Worm (Caenorhabditis elegans) whole organism, young adult: ENCODE results near the gene arrd-6.

Experiments
- B0019.2 ChIP-seq: fragments of 200-800 bp; sonication (Bioruptor generic); conservative IDR thresholded peaks from 2 replicates; pipeline ENCODE4 v1.3.6; 2022; ENCODE audit warnings: missing genetic modification reagents, missing genetic modification characterization, missing compliant biosample characterization
- B0035.1 ChIP-seq: sonication (generic microtip); optimal IDR thresholded peaks from 2 replicates; lab custom pipeline; 2016; ENCODE audit warnings: missing genetic modification characterization, mild to moderate bottlenecking, missing compliant biosample characterization, missing genotype, missing genetic modification reagents
- D2030.7 ChIP-seq: fragments of 200-800 bp; sonication (Bioruptor generic); IDR thresholded peaks from 2 replicates; pipeline ENCODE4 v1.3.6; 2022; ENCODE audit warnings: missing genetic modification reagents, missing genetic modification characterization, missing compliant biosample characterization
- F10E7.11 ChIP-seq: sonication (generic microtip); optimal IDR thresholded peaks from 2 replicates; lab custom pipeline; 2017; ENCODE audit warnings: mild to moderate bottlenecking, missing genetic modification characterization, moderate library complexity, missing compliant biosample characterization
- F22D6.2 ChIP-seq: sonication (generic microtip); optimal IDR thresholded peaks from 2 replicates; lab custom pipeline; 2016; ENCODE audit warnings: mild to moderate bottlenecking, missing genetic modification characterization, missing compliant biosample characterization
- F52B5.7 ChIP-seq: sonication (generic microtip); optimal IDR thresholded peaks from 2 replicates; lab custom pipeline; 2016; ENCODE audit warnings: mild to moderate bottlenecking, missing genetic modification characterization, missing compliant biosample characterization
- F57C9.4 ChIP-seq: sonication (generic microtip); optimal IDR thresholded peaks from 2 replicates; lab custom pipeline; 2017; ENCODE audit warnings: mild to moderate bottlenecking, missing genetic modification characterization, missing compliant biosample characterization
- Y56A3A.18 ChIP-seq: fragments of 200-800 bp; sonication (Bioruptor generic); IDR thresholded peaks from 2 replicates; pipeline ENCODE4 v1.3.6; 2022; ENCODE audit warnings: missing genetic modification reagents, missing genetic modification characterization, missing compliant biosample characterization
- Y79H2A.3 ChIP-seq: fragments of 200-800 bp; sonication (Bioruptor generic); conservative IDR thresholded peaks from 2 replicates; pipeline ENCODE4 v1.3.6; 2022; ENCODE audit warnings: missing genetic modification reagents, missing genetic modification characterization, missing compliant biosample characterization
- akir-1 ChIP-seq: fragments of 200-800 bp; sonication (Bioruptor generic); optimal IDR thresholded peaks from 2 replicates; lab custom pipeline; 2018; ENCODE audit warnings: mild to moderate bottlenecking, missing genetic modification characterization, moderate library complexity, missing compliant biosample characterization
- aptf-2 ChIP-seq: fragments of 200-800 bp; sonication (Bioruptor generic); conservative IDR thresholded peaks from 2 replicates; pipeline ENCODE4 v1.3.6; 2022; ENCODE audit warnings: missing genetic modification reagents, missing genetic modification characterization, missing compliant biosample characterization
- aptf-3 ChIP-seq: fragments of 200-800 bp; sonication (Bioruptor generic); IDR thresholded peaks from 2 replicates; pipeline ENCODE4 v1.3.6; 2022; ENCODE audit warnings: missing genetic modification characterization, missing compliant biosample characterization
- atf-7 ChIP-seq: sonication (generic microtip); optimal IDR thresholded peaks from 2 replicates; lab custom pipeline; 2017; ENCODE audit warnings: mild to moderate bottlenecking, missing genetic modification characterization, missing compliant biosample characterization
- attf-5 ChIP-seq: fragments of 200-800 bp; sonication (Bioruptor generic); optimal IDR thresholded peaks from 2 replicates; lab custom pipeline; 2018; ENCODE audit warnings: mild to moderate bottlenecking, missing genetic modification characterization, missing compliant biosample characterization
- attf-6 ChIP-seq: fragments of 200-800 bp; sonication (Bioruptor generic); IDR thresholded peaks from 2 replicates; pipeline ENCODE4 v1.3.6; 2022; ENCODE audit warnings: missing genetic modification reagents, missing genetic modification characterization, missing compliant biosample characterization
- bed-2 ChIP-seq: fragments of 200-800 bp; sonication (Bioruptor generic); IDR thresholded peaks from 2 replicates; pipeline ENCODE4 v1.3.6; 2022; ENCODE audit warnings: missing genetic modification reagents, missing genetic modification characterization, missing compliant biosample characterization
- ccch-3 ChIP-seq: fragments of 200-800 bp; sonication (Bioruptor generic); optimal IDR thresholded peaks from 2 replicates; lab custom pipeline; 2018; ENCODE audit warnings: mild to moderate bottlenecking, missing genetic modification characterization, missing compliant biosample characterization
- cebp-1 ChIP-seq, 2 experiments: fragments of 200-800 bp in 1 of 2; sonication (Bioruptor generic) in 1 of 2; sonication (generic microtip) in 1 of 2; IDR thresholded peaks in 1 of 2; optimal IDR thresholded peaks in 1 of 2; 2 replicates each; pipeline versions ENCODE4 v1.3.6 to Lab custom; 2017 to 2022; ENCODE audit warnings: missing compliant biosample characterization in 2 of 2, missing genetic modification characterization in 2 of 2, mild to moderate bottlenecking in 1 of 2, missing genetic modification reagents in 1 of 2, moderate library complexity in 1 of 2
- ceh-27 ChIP-seq: fragments of 200-800 bp; sonication (Bioruptor generic); optimal IDR thresholded peaks from 2 replicates; lab custom pipeline; 2018; ENCODE audit warnings: mild to moderate bottlenecking, missing genetic modification characterization, moderate library complexity, missing compliant biosample characterization
- ceh-91 ChIP-seq: fragments of 200-800 bp; sonication (Bioruptor generic); IDR thresholded peaks from 2 replicates; pipeline ENCODE4 v1.3.6; 2022; ENCODE audit warnings: missing genetic modification reagents, missing genetic modification characterization, missing compliant biosample characterization
- chd-7 ChIP-seq: sonication (generic microtip); optimal IDR thresholded peaks from 2 replicates; lab custom pipeline; 2016; ENCODE audit warnings: mild to moderate bottlenecking, missing genetic modification characterization, moderate library complexity, missing compliant biosample characterization
- die-1 ChIP-seq: sonication (generic microtip); optimal IDR thresholded peaks from 2 replicates; lab custom pipeline; 2016; ENCODE audit warnings: missing genotype, mild to moderate bottlenecking, missing genetic modification characterization, missing compliant biosample characterization
- egl-44 ChIP-seq: fragments of 200-800 bp; sonication (Bioruptor generic); IDR thresholded peaks from 2 replicates; pipeline ENCODE4 v1.3.6; 2022; ENCODE audit warnings: missing genetic modification reagents, missing genetic modification characterization, missing compliant biosample characterization
- egrh-3 ChIP-seq: fragments of 200-800 bp; sonication (Bioruptor generic); IDR thresholded peaks from 2 replicates; pipeline ENCODE4 v1.3.6; 2022; ENCODE audit warnings: missing genetic modification reagents, missing genetic modification characterization, missing compliant biosample characterization
- fkh-3 ChIP-seq: sonication (generic microtip); optimal IDR thresholded peaks from 2 replicates; lab custom pipeline; 2016; ENCODE audit warnings: mild to moderate bottlenecking, missing genetic modification characterization, missing compliant biosample characterization
- gei-17 ChIP-seq: fragments of 200-800 bp; sonication (Bioruptor generic); optimal IDR thresholded peaks from 2 replicates; lab custom pipeline; 2018; ENCODE audit warnings: mild to moderate bottlenecking, missing genetic modification characterization, missing compliant biosample characterization
- hlh-26 ChIP-seq: fragments of 200-800 bp; sonication (Bioruptor generic); conservative IDR thresholded peaks from 2 replicates; pipeline ENCODE4 v1.3.6; 2022; ENCODE audit warnings: missing genetic modification reagents, missing genetic modification characterization, missing compliant biosample characterization
- lag-1 ChIP-seq: fragments of 200-800 bp; sonication (Bioruptor generic); IDR thresholded peaks from 2 replicates; pipeline ENCODE4 v1.3.6; 2022; ENCODE audit warnings: missing genetic modification reagents, missing genetic modification characterization, missing compliant biosample characterization
- lsy-27 ChIP-seq: sonication (generic microtip); optimal IDR thresholded peaks from 2 replicates; lab custom pipeline; 2017; ENCODE audit warnings: missing genetic modification characterization, mild to moderate bottlenecking, missing compliant biosample characterization, antibody characterized with exemption, missing genotype, borderline replicate concordance; ENCODE audit not compliant: insufficient read depth
- madf-10 ChIP-seq: sonication (generic microtip); optimal IDR thresholded peaks from 2 replicates; lab custom pipeline; 2016; ENCODE audit warnings: mild to moderate bottlenecking, missing genetic modification characterization, missing compliant biosample characterization
- madf-8 ChIP-seq: fragments of 200-800 bp; sonication (Bioruptor generic); conservative IDR thresholded peaks from 2 replicates; pipeline ENCODE4 v1.3.6; 2022; ENCODE audit warnings: missing genetic modification reagents, missing genetic modification characterization, missing compliant biosample characterization
- mcd-1 ChIP-seq: fragments of 200-800 bp; sonication (Bioruptor generic); IDR thresholded peaks from 2 replicates; pipeline ENCODE4 v1.3.6; 2022; ENCODE audit warnings: missing genetic modification reagents, missing genetic modification characterization, missing compliant biosample characterization
- mes-4 ChIP-seq: sonication (generic microtip); optimal IDR thresholded peaks from 2 replicates; lab custom pipeline; 2016; ENCODE audit warnings: missing genotype, missing genetic modification characterization, missing compliant biosample characterization
- nfya-1 ChIP-seq: sonication (generic microtip); optimal IDR thresholded peaks from 2 replicates; lab custom pipeline; 2017; ENCODE audit warnings: antibody characterized with exemption, missing compliant biosample characterization, missing genetic modification characterization, borderline replicate concordance; ENCODE audit not compliant: insufficient read depth
- nfyb-1 ChIP-seq: fragments of 200-800 bp; sonication (Bioruptor generic); IDR thresholded peaks from 2 replicates; pipeline ENCODE4 v1.3.6; 2022; ENCODE audit warnings: missing genetic modification reagents, missing genetic modification characterization, missing compliant biosample characterization
- nhr-179 ChIP-seq: sonication (generic microtip); optimal IDR thresholded peaks from 2 replicates; lab custom pipeline; 2016; ENCODE audit warnings: mild to moderate bottlenecking, missing genetic modification characterization, missing compliant biosample characterization
- nhr-27 ChIP-seq: fragments of 200-800 bp; sonication (Bioruptor generic); optimal IDR thresholded peaks from 2 replicates; lab custom pipeline; 2018; ENCODE audit warnings: mild to moderate bottlenecking, missing genetic modification characterization, moderate library complexity, missing compliant biosample characterization
- nhr-90 ChIP-seq: sonication (generic microtip); optimal IDR thresholded peaks from 2 replicates; lab custom pipeline; 2016; ENCODE audit warnings: missing genotype, mild to moderate bottlenecking, missing genetic modification characterization, missing compliant biosample characterization
- pha-4 ChIP-seq: fragments of 150-350 bp; sonication (generic microtip); optimal IDR thresholded peaks from 2 replicates; lab custom pipeline; 2014; ENCODE audit warnings: missing biosample characterization, missing genetic modification reagents, missing genetic modification characterization
- repo-1 ChIP-seq: sonication (generic microtip); optimal IDR thresholded peaks from 2 replicates; lab custom pipeline; 2017; ENCODE audit warnings: mild to moderate bottlenecking, missing genetic modification characterization, missing compliant biosample characterization
- snpc-1.3 ChIP-seq: sonication (generic microtip); optimal IDR thresholded peaks from 2 replicates; lab custom pipeline; 2017; ENCODE audit warnings: missing genetic modification characterization, mild to moderate bottlenecking, missing compliant biosample characterization, antibody characterized with exemption, moderate library complexity, missing genotype, missing genetic modification reagents; ENCODE audit not compliant: insufficient read depth
- unc-130 ChIP-seq: sonication (generic microtip); optimal IDR thresholded peaks from 2 replicates; lab custom pipeline; 2016; ENCODE audit warnings: missing genetic modification reagents, missing genetic modification characterization, missing compliant biosample characterization
- zfh-2 ChIP-seq: fragments of 200-800 bp; sonication (Bioruptor generic); conservative IDR thresholded peaks from 2 replicates; pipeline ENCODE4 v1.3.6; 2022; ENCODE audit warnings: missing genetic modification reagents, missing genetic modification characterization, missing compliant biosample characterization
- ztf-25 ChIP-seq: fragments of 200-800 bp; sonication (Bioruptor generic); IDR thresholded peaks from 2 replicates; pipeline ENCODE4 v1.3.6; 2022; ENCODE audit warnings: missing genetic modification reagents, missing genetic modification characterization, missing compliant biosample characterization

arrd-6 gene

DNA sequence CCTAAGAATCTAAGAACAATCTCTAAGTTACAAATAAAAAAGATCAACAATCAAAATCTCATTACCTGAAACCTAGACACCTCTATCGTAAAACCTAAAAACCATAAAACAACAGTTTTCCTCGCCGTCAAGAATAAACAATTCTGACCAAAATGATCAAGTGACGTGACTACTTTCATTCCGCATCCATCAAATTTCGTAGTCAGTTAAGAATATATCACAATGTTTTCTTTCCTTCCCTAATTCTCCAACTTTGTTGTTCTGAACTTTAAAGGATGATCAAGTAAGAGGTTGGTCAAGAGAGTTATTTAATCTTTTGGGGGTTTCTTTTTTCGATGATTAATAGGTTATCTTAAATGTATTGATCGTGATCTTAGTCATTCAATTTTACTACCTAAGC, 20.8 kb downstream of the arrd-6 start:
- TF ChIP-seq ceh-27 (GFP tag; lab: Kevin White, UChicago) = no peak
- TF ChIP-seq cebp-1 (GFP tag; IDR thresholded peaks at IDR 0.05; lab: Robert Waterston, UW) = no peak
- TF ChIP-seq cebp-1 (tag; optimal IDR thresholded peaks at IDR 0.05; lab: Kevin White, UChicago) = no peak
- no peak for TF ChIP-seq F57C9.4 (tag; lab: Kevin White, UChicago)
- TF ChIP-seq madf-10 (tag; lab: Kevin White, UChicago) = no peak

DNA sequence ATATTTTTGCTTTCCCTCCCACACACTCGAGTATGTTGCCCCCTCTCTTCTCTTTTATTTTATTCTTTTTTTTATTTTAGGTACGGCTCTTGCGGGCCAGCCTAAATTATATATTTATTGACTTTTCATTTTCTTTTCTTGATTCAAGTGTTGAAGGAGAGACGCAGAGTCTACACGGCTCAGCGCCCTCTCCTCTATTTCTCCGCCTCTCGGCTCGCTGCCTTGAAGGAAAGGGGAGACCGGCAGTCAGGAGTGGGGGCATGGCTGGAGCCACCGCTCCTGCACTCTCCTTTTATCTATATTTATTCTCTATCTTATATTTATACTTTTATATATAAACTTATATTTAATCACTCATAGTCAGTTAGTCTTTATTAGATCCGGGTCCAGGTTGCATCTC, 23.9 kb downstream of the arrd-6 start:
- TF ChIP-seq mcd-1 (GFP tag; lab: Robert Waterston, UW) (peak; percentile 30; the same call in 1 of the 2 replicates), egrh-3 (peak; percentile 40; the same call in 1 of the 2 replicates), zfh-2 (peak; percentile 89), fkh-3 (tag; lab: Kevin White, UChicago) (no peak)

DNA sequence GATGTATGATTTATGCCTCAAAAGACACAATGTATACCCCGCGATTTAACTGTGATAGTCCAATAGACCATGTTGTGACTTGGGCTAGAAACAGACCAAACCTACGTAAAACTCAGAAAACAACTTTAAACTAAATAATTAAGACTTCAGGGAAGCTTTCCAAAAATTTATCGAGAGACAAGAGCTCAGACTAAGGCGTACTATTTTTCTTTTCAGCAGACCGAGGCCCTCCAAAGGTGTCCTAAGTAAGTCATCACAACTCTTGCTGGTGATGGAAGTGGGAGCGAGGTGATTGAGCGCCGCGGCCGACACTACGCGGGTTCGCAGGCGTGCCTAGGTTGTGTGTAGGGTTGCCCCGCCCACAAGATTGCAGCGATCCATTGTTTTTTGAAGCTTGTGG, 24.5 kb downstream of the arrd-6 start:
- TF ChIP-seq Y56A3A.18 (GFP tag; lab: Robert Waterston, UW) (peak; percentile 87), akir-1 (no peak), B0019.2 (GFP tag; lab: Robert Waterston, UW) (peak; percentile 82), B0035.1 (no peak), nhr-90 (tag; lab: Kevin White, UChicago) (no peak), chd-7 (tag; lab: Kevin White, UChicago) (peak; percentile 29), lsy-27 (tag; lab: Kevin White, UChicago) (no peak), ceh-27 (GFP tag; lab: Kevin White, UChicago) (peak; percentile 63), F10E7.11 (tag; lab: Kevin White, UChicago) (no peak), bed-2 (GFP tag; lab: Robert Waterston, UW) (peak; percentile 83), repo-1 (tag; lab: Kevin White, UChicago) (peak; percentile 82), ceh-91 (GFP tag; lab: Robert Waterston, UW) (peak; percentile 67), egrh-3 (peak; percentile 68), unc-130 (GFP tag; lab: Kevin White, UChicago) (peak; percentile 54), pha-4 (tag; lab: Kevin White, UChicago) (no peak), nhr-27 (tag; lab: Kevin White, UChicago) (no peak), ztf-25 (GFP tag; lab: Robert Waterston, UW) (0 out of 2 replicates have a peak, but pooled peaks have one; percentile 75), atf-7 (tag; lab: Kevin White, UChicago) (peak; percentile 11), hlh-26 (GFP tag; lab: Robert Waterston, UW) (no peak), F52B5.7 (no peak), gei-17 (GFP tag; lab: Kevin White, UChicago) (peak; percentile 39), egl-44 (peak; percentile 73; the same call in 1 of the 2 replicates), madf-8 (GFP tag; lab: Robert Waterston, UW) (peak; percentile 79), nhr-179 (no peak), mes-4 (tag; lab: Kevin White, UChicago) (peak; percentile 74), lag-1 (GFP tag; lab: Robert Waterston, UW) (no peak), aptf-3 (GFP tag; lab: Robert Waterston, UW) (no peak), Y79H2A.3 (GFP tag; lab: Robert Waterston, UW) (no peak), die-1 (tag; lab: Kevin White, UChicago) (peak; percentile 39), ccch-3 (GFP tag; lab: Kevin White, UChicago) (no peak), F57C9.4 (tag; lab: Kevin White, UChicago) (no peak), aptf-2 (GFP tag; lab: Robert Waterston, UW) (0 out of 2 replicates have a peak, but pooled peaks have one; percentile 51), nfyb-1 (GFP tag; lab: Robert Waterston, UW) (peak; percentile 89; the same call in 1 of the 2 replicates), F22D6.2 (tag; lab: Kevin White, UChicago) (no peak), nfya-1 (no peak), D2030.7 (GFP tag; lab: Robert Waterston, UW) (peak; percentile 98), snpc-1.3 (tag; lab: Kevin White, UChicago) (peak; percentile 94), attf-5 (GFP tag; lab: Kevin White, UChicago) (peak; percentile 8), attf-6 (GFP tag; lab: Robert Waterston, UW) (peak; percentile 95)
